Fruit fly (Drosophila melanogaster) whole organism, embryonic: Measurements from ENCODE around the gene Megf8.

ENCODE experiments used
- Atf-2 ChIP-seq: fragments of 200-800 bp; sonication (Bioruptor generic); optimal IDR thresholded peaks from 2 replicates; lab custom pipeline; 2016; ENCODE audit warnings: missing biosample characterization, missing genetic modification characterization
- Bgb ChIP-seq: fragments of 200-800 bp; sonication (Bioruptor generic); IDR thresholded peaks from 2 replicates; pipeline ENCODE4 v1.3.6; 2022; ENCODE audit warnings: missing biosample characterization, missing genetic modification characterization; ENCODE audit not compliant: partially characterized antibody
- CG10267 ChIP-seq: fragments of 200-800 bp; sonication (Bioruptor generic); optimal IDR thresholded peaks from 2 replicates; lab custom pipeline; 2018; ENCODE audit warnings: missing biosample characterization, mild to moderate bottlenecking, missing genetic modification characterization, moderate library complexity
- CG10274 ChIP-seq: fragments of 200-800 bp; sonication (Bioruptor generic); optimal IDR thresholded peaks from 3 replicates; lab custom pipeline; 2017; ENCODE audit warnings: missing biosample characterization, mild to moderate bottlenecking, missing genetic modification characterization
- CG10654 ChIP-seq: fragments of 200-800 bp; sonication (Bioruptor generic); optimal IDR thresholded peaks from 2 replicates; lab custom pipeline; 2016; ENCODE audit warnings: missing biosample characterization, missing genetic modification characterization
- CG10979 ChIP-seq: fragments of 200-800 bp; sonication (Bioruptor generic); optimal IDR thresholded peaks from 2 replicates; lab custom pipeline; 2018; ENCODE audit warnings: missing biosample characterization, mild to moderate bottlenecking, missing genetic modification characterization, moderate library complexity
- CG13123 ChIP-seq: fragments of 200-800 bp; sonication (Bioruptor generic); optimal IDR thresholded peaks from 2 replicates; lab custom pipeline; 2016; ENCODE audit warnings: missing biosample characterization, missing genetic modification characterization
- CG1529 ChIP-seq: fragments of 200-800 bp; sonication (Bioruptor generic); optimal IDR thresholded peaks from 3 replicates; lab custom pipeline; 2018; ENCODE audit warnings: missing biosample characterization, missing genetic modification characterization
- CG17359 ChIP-seq: fragments of 200-800 bp; sonication (Bioruptor generic); optimal IDR thresholded peaks from 3 replicates; lab custom pipeline; 2018; ENCODE audit warnings: missing biosample characterization, mild to moderate bottlenecking, missing genetic modification characterization, moderate library complexity
- CG17612 ChIP-seq: fragments of 200-800 bp; sonication (Bioruptor generic); IDR thresholded peaks from 2 replicates; pipeline ENCODE4 v1.3.6; 2022; ENCODE audit warnings: missing biosample characterization, missing genetic modification characterization
- CG18262 ChIP-seq: fragments of 200-800 bp; optimal IDR thresholded peaks from 3 replicates; lab custom pipeline; 2019; ENCODE audit warnings: missing biosample characterization, mild to moderate bottlenecking, missing genetic modification characterization, moderate library complexity
- CG30020 ChIP-seq: fragments of 200-800 bp; optimal IDR thresholded peaks from 2 replicates; lab custom pipeline; 2019; ENCODE audit warnings: missing biosample characterization, mild to moderate bottlenecking, missing genetic modification characterization, moderate library complexity
- CG31224 ChIP-seq: fragments of 200-800 bp; sonication (Bioruptor generic); IDR thresholded peaks from 2 replicates; pipeline ENCODE4 v1.3.6; 2022; ENCODE audit warnings: missing biosample characterization, missing genetic modification characterization
- CG31441 ChIP-seq: fragments of 200-800 bp; sonication (Bioruptor generic); IDR thresholded peaks from 2 replicates; pipeline ENCODE4 v1.3.6; 2022; ENCODE audit warnings: missing biosample characterization, missing genetic modification characterization
- CG34376 ChIP-seq: fragments of 200-800 bp; sonication (Bioruptor generic); optimal IDR thresholded peaks from 2 replicates; lab custom pipeline; 2018; ENCODE audit warnings: missing biosample characterization, mild to moderate bottlenecking, missing genetic modification characterization
- CG42726 ChIP-seq: fragments of 200-800 bp; sonication (Bioruptor generic); IDR thresholded peaks from 2 replicates; pipeline ENCODE4 v1.3.6; 2022; ENCODE audit warnings: missing biosample characterization, missing genetic modification characterization; ENCODE audit not compliant: partially characterized antibody
- CG6689 ChIP-seq: fragments of 200-800 bp; sonication (Bioruptor generic); IDR thresholded peaks from 2 replicates; pipeline ENCODE4 v1.3.6; 2022; ENCODE audit warnings: missing biosample characterization, missing genetic modification characterization
- Camta ChIP-seq: fragments of 200-800 bp; sonication (Bioruptor generic); optimal IDR thresholded peaks from 2 replicates; lab custom pipeline; 2016; ENCODE audit warnings: missing biosample characterization, missing genetic modification characterization
- CrebB ChIP-seq: fragments of 200-800 bp; sonication (Bioruptor generic); optimal IDR thresholded peaks from 3 replicates; lab custom pipeline; 2018; ENCODE audit warnings: missing biosample characterization, mild to moderate bottlenecking, missing genetic modification characterization
- Dfd ChIP-seq, 2 experiments: fragments of >200 bp; optimal IDR thresholded peaks; 2 replicates each; lab custom pipeline; 2017; ENCODE audit warnings: missing biosample characterization in 2 of 2, missing genetic modification characterization in 2 of 2
- GATAe ChIP-seq: fragments of 200-800 bp; sonication (Bioruptor generic); conservative IDR thresholded peaks from 2 replicates; pipeline ENCODE4 v1.3.6; 2022; ENCODE audit warnings: missing biosample characterization, missing genetic modification characterization
- Gug ChIP-seq: fragments of 200-800 bp; sonication (Bioruptor generic); IDR thresholded peaks from 4 replicates; pipeline ENCODE4 v1.3.6; 2022; ENCODE audit warnings: missing biosample characterization, missing genetic modification characterization
- HLHmδ ChIP-seq: fragments of 200-800 bp; sonication (Bioruptor generic); optimal IDR thresholded peaks from 2 replicates; lab custom pipeline; 2018; ENCODE audit warnings: missing biosample characterization, mild to moderate bottlenecking, missing genetic modification characterization, moderate library complexity
- Hr78 ChIP-seq, 2 experiments: fragments of 200-800 bp in 1 of 2; fragments of >200 bp in 1 of 2; sonication (Bioruptor generic) in 1 of 2; optimal IDR thresholded peaks; 2 replicates each; lab custom pipeline; 2017 to 2019; ENCODE audit warnings: missing biosample characterization in 2 of 2, missing genetic modification characterization in 2 of 2, mild to moderate bottlenecking in 1 of 2, moderate library complexity in 1 of 2
- Lim3 ChIP-seq: fragments of 200-800 bp; sonication (Bioruptor generic); IDR thresholded peaks from 2 replicates; pipeline ENCODE4 v1.3.6; 2022; ENCODE audit warnings: missing biosample characterization, missing genetic modification characterization
- Myb ChIP-seq: fragments of 200-800 bp; sonication (Bioruptor generic); optimal IDR thresholded peaks from 2 replicates; lab custom pipeline; 2016; ENCODE audit warnings: missing biosample characterization, missing genetic modification characterization
- Opbp ChIP-seq: fragments of 200-800 bp; sonication (Bioruptor generic); IDR thresholded peaks from 3 replicates; pipeline ENCODE4 v1.3.6; 2022; ENCODE audit warnings: missing biosample characterization, missing genetic modification characterization; ENCODE audit not compliant: partially characterized antibody
- Rfx ChIP-seq: fragments of 200-800 bp; sonication (Bioruptor generic); IDR thresholded peaks from 2 replicates; pipeline ENCODE4 v1.3.6; 2022; ENCODE audit warnings: missing biosample characterization, missing genetic modification characterization
- Sox102F ChIP-seq: fragments of 200-800 bp; sonication (Bioruptor generic); optimal IDR thresholded peaks from 2 replicates; lab custom pipeline; 2018; ENCODE audit warnings: missing biosample characterization, mild to moderate bottlenecking, missing genetic modification characterization, moderate library complexity
- YL-1 ChIP-seq: fragments of 200-800 bp; sonication (Bioruptor generic); optimal IDR thresholded peaks from 3 replicates; lab custom pipeline; 2017; ENCODE audit warnings: missing biosample characterization, mild to moderate bottlenecking, missing genetic modification characterization
- abd-A ChIP-seq: fragments of 200-800 bp; sonication (Bioruptor generic); optimal IDR thresholded peaks from 3 replicates; lab custom pipeline; 2019; ENCODE audit warnings: missing biosample characterization, mild to moderate bottlenecking, missing genetic modification characterization, moderate library complexity
- chif ChIP-seq, 2 experiments: fragments of 200-800 bp; sonication (Bioruptor generic); optimal IDR thresholded peaks; 3 replicates each; lab custom pipeline; 2016; ENCODE audit warnings: missing biosample characterization in 2 of 2, missing genetic modification characterization in 2 of 2
- chinmo ChIP-seq: fragments of 200-800 bp; sonication (Bioruptor generic); IDR thresholded peaks from 4 replicates; pipeline ENCODE4 v1.3.6; 2022; ENCODE audit warnings: missing biosample characterization, missing genetic modification characterization; ENCODE audit not compliant: partially characterized antibody
- disco-r ChIP-seq: fragments of 200-800 bp; sonication (Bioruptor generic); optimal IDR thresholded peaks from 2 replicates; lab custom pipeline; 2016; ENCODE audit warnings: missing biosample characterization, missing genetic modification characterization
- fru ChIP-seq: fragments of >200 bp; optimal IDR thresholded peaks from 2 replicates; lab custom pipeline; 2017
- gfzf ChIP-seq: fragments of 200-800 bp; sonication (Bioruptor generic); optimal IDR thresholded peaks from 2 replicates; lab custom pipeline; 2016; ENCODE audit warnings: missing biosample characterization, mild to moderate bottlenecking, missing genetic modification characterization, moderate library complexity
- grn ChIP-seq: fragments of 200-800 bp; sonication (Bioruptor generic); optimal IDR thresholded peaks from 3 replicates; lab custom pipeline; 2017; ENCODE audit warnings: missing biosample characterization, missing genetic modification characterization
- ind ChIP-seq: fragments of 200-800 bp; sonication (Bioruptor generic); optimal IDR thresholded peaks from 3 replicates; lab custom pipeline; 2016; ENCODE audit warnings: missing biosample characterization, missing genetic modification characterization
- luna ChIP-seq: fragments of 200-800 bp; sonication (Bioruptor generic); optimal IDR thresholded peaks from 2 replicates; lab custom pipeline; 2016; ENCODE audit warnings: missing biosample characterization, missing genetic modification characterization
- maf-S ChIP-seq: fragments of 200-800 bp; sonication (Bioruptor generic); optimal IDR thresholded peaks from 2 replicates; lab custom pipeline; 2016; ENCODE audit warnings: missing biosample characterization, missing genetic modification characterization
- prd ChIP-seq, 3 experiments: fragments of >200 bp in 2 of 3; fragments of 200-800 bp in 1 of 3; sonication (Bioruptor generic) in 1 of 3; optimal IDR thresholded peaks in 2 of 3; IDR thresholded peaks in 1 of 3; 2 replicates in 2 of 3; 3 replicates in 1 of 3; pipeline versions ENCODE4 v1.3.6 to Lab custom; 2017 to 2022; ENCODE audit warnings: missing biosample characterization in 1 of 3, missing genetic modification characterization in 1 of 3
- pros ChIP-seq: fragments of 200-800 bp; sonication (Bioruptor generic); optimal IDR thresholded peaks from 3 replicates; lab custom pipeline; 2019; ENCODE audit warnings: missing biosample characterization, mild to moderate bottlenecking, missing genetic modification characterization, moderate library complexity
- rib ChIP-seq: fragments of 200-800 bp; sonication (Bioruptor generic); IDR thresholded peaks from 2 replicates; pipeline ENCODE4 v1.3.6; 2022; ENCODE audit warnings: missing biosample characterization, missing genetic modification characterization
- sd ChIP-seq: fragments of 200-800 bp; sonication (Bioruptor generic); optimal IDR thresholded peaks from 3 replicates; lab custom pipeline; 2018; ENCODE audit warnings: missing biosample characterization, mild to moderate bottlenecking, missing genetic modification characterization, moderate library complexity
- slp2 ChIP-seq: fragments of 200-800 bp; sonication (Bioruptor generic); optimal IDR thresholded peaks from 2 replicates; lab custom pipeline; 2016; ENCODE audit warnings: missing biosample characterization, missing genetic modification characterization
- tap ChIP-seq: fragments of 200-800 bp; optimal IDR thresholded peaks from 3 replicates; lab custom pipeline; 2019; ENCODE audit warnings: missing biosample characterization, mild to moderate bottlenecking, missing genetic modification characterization, moderate library complexity
- tll ChIP-seq, 2 experiments: fragments of 200-800 bp in 1 of 2; fragments of >200 bp in 1 of 2; sonication (Bioruptor generic) in 1 of 2; optimal IDR thresholded peaks; 2 replicates each; lab custom pipeline; 2017 to 2019; ENCODE audit warnings: missing biosample characterization in 2 of 2, missing genetic modification characterization in 2 of 2, mild to moderate bottlenecking in 1 of 2, moderate library complexity in 1 of 2
- toy ChIP-seq: fragments of 200-800 bp; sonication (Bioruptor generic); IDR thresholded peaks from 2 replicates; pipeline ENCODE4 v1.3.6; 2022; ENCODE audit warnings: missing biosample characterization, missing genetic modification characterization
- unpg ChIP-seq: fragments of 200-800 bp; sonication (Bioruptor generic); optimal IDR thresholded peaks from 3 replicates; lab custom pipeline; 2018; ENCODE audit warnings: missing biosample characterization, mild to moderate bottlenecking, missing genetic modification characterization, moderate library complexity

Gene Megf8

dm6 chr2L:7997290-7998079 is 45.8 kb upstream of the Megf8 start (continued):
- TF ChIP-seq Sox102F (GFP tag; lab: Kevin White, UChicago): peak; percentile 60
- no peak for TF ChIP-seq tll (GFP tag; optimal IDR thresholded peaks at IDR 0.05; lab: Kevin White, UChicago)
- peak; percentile 53 for TF ChIP-seq grn (GFP tag; lab: Kevin White, UChicago)
- no peak for TF ChIP-seq Hr78 (GFP tag; optimal IDR thresholded peaks at IDR 0.05; lab: Kevin White, UChicago)
- TF ChIP-seq sd (tag; lab: Kevin White, UChicago): no peak
- TF ChIP-seq CG17359 (tag; lab: Kevin White, UChicago): peak; percentile 59
- no peak for TF ChIP-seq prd (optimal IDR thresholded peaks at IDR 0.05; lab: Kevin White, UChicago)
- TF ChIP-seq prd (GFP tag; IDR thresholded peaks at IDR 0.05; lab: Robert Waterston, UW): peak; percentile 45; the same call in 1 of the 3 replicates
- TF ChIP-seq chinmo (GFP tag; lab: Robert Waterston, UW): no peak
- 0 out of 2 replicates have a peak, but pooled peaks have one; percentile 24 for TF ChIP-seq CG6689 (GFP tag; lab: Robert Waterston, UW)
- no peak for TF ChIP-seq maf-S (GFP tag; lab: Kevin White, UChicago)
- no peak for TF ChIP-seq Myb
- peak; percentile 53 for TF ChIP-seq CG10979
- TF ChIP-seq disco-r (GFP tag; lab: Kevin White, UChicago): no peak
- no peak for TF ChIP-seq fru (lab: Kevin White, UChicago)
- no peak for TF ChIP-seq CG10654 (GFP tag; lab: Kevin White, UChicago)
- no peak for TF ChIP-seq CG30020 (tag; lab: Kevin White, UChicago)
- TF ChIP-seq Atf-2 (GFP tag; lab: Kevin White, UChicago): no peak
- TF ChIP-seq chif (GFP tag; optimal IDR thresholded peaks at IDR 0.05; lab: Kevin White, UChicago): no peak
- no peak for TF ChIP-seq HLHmδ (GFP tag; lab: Kevin White, UChicago)
- TF ChIP-seq CG1529 (GFP tag; lab: Kevin White, UChicago): no peak
- no peak for TF ChIP-seq Bgb (GFP tag; lab: Robert Waterston, UW)
- TF ChIP-seq Rfx (GFP tag; lab: Robert Waterston, UW): no peak
- no peak for TF ChIP-seq GATAe
- TF ChIP-seq CG42726 (GFP tag; lab: Robert Waterston, UW): no peak
- no peak for TF ChIP-seq CG34376 (GFP tag; lab: Kevin White, UChicago)
- no peak for TF ChIP-seq gfzf
- no peak for TF ChIP-seq Camta (GFP tag; lab: Kevin White, UChicago)
- no peak for TF ChIP-seq Dfd (GFP tag; optimal IDR thresholded peaks at IDR 0.05; lab: Kevin White, UChicago)
- peak; percentile 24 for TF ChIP-seq unpg
- peak; percentile 55 for TF ChIP-seq CG31441
- TF ChIP-seq CG10267 (tag; lab: Kevin White, UChicago): peak; percentile 35
- TF ChIP-seq CG31224: no peak
- TF ChIP-seq pros: no peak
- TF ChIP-seq YL-1: no peak
- no peak for TF ChIP-seq CG13123
- TF ChIP-seq CG18262 (tag; lab: Kevin White, UChicago): peak; percentile 63
- TF ChIP-seq CG10274: no peak
- TF ChIP-seq Lim3 (GFP tag; lab: Robert Waterston, UW): no peak
- TF ChIP-seq abd-A (tag; lab: Kevin White, UChicago): no peak
- TF ChIP-seq slp2: no peak
- TF ChIP-seq ind: no peak
- TF ChIP-seq CrebB (tag; lab: Kevin White, UChicago): no peak
- TF ChIP-seq CG17612 (GFP tag; lab: Robert Waterston, UW): no peak
- no peak for TF ChIP-seq Opbp (GFP tag; lab: Robert Waterston, UW)
- TF ChIP-seq tap (tag; lab: Kevin White, UChicago): no peak
- no peak for TF ChIP-seq Gug (GFP tag; lab: Robert Waterston, UW)
- no peak for TF ChIP-seq luna (GFP tag; lab: Kevin White, UChicago)
- TF ChIP-seq toy (GFP tag; lab: Robert Waterston, UW): no peak
- TF ChIP-seq rib (GFP tag; lab: Robert Waterston, UW): no peak
